Worm (Caenorhabditis elegans): ENCODE data around the gene F56D2.5.

The F56D2.5 gene

ce11 chrIII:5543727-5544345 is 37.4 kb downstream of the F56D2.5 start, which contains the start of gene D1044.1:
Gene D1044.1, plus strand, starts transcription at chrIII:5544295.
- no peak for TF ChIP-seq sea-2 (GFP tag; optimal IDR thresholded peaks at IDR 0.05)

ce11 chrIII:5543050-5543449 is 38.2 kb downstream of the F56D2.5 start, which contains the start of gene D1044.6:
Gene D1044.6, minus strand, starts transcription at chrIII:5543177.
- TF ChIP-seq nhr-12 (tag; optimal IDR thresholded peaks at IDR 0.05) (no peak), R02D3.7 (tag; optimal IDR thresholded peaks at IDR 0.05) (no peak), nhr-76 (tag; optimal IDR thresholded peaks at IDR 0.05) (no peak), snpc-4 (tag; optimal IDR thresholded peaks at IDR 0.05) (no peak), unc-62 (GFP tag; optimal IDR thresholded peaks at IDR 0.05) (no peak), ZK546.5 (tag; optimal IDR thresholded peaks at IDR 0.05) (no peak)

- TF ChIP-seq nhr-25 (tag; optimal IDR thresholded peaks at IDR 0.05) (peak; percentile 37), nhr-28 (tag; optimal IDR thresholded peaks at IDR 0.05) (no peak), hmg-11 (tag; optimal IDR thresholded peaks at IDR 0.05) (peak; percentile 26)
Observed at ce11 chrIII:5541777-5542176, 39.4 kb downstream of the F56D2.5 start.
